Fruit fly (Drosophila melanogaster) whole organism, embryonic: Measurements from ENCODE around the gene Smug.

ENCODE experiments used
- Adf1 ChIP-seq: fragments of 200-800 bp; sonication (Bioruptor generic); IDR thresholded peaks from 2 replicates; pipeline ENCODE4 v1.3.6; 2022; ENCODE audit warnings: missing biosample characterization, missing genetic modification characterization
- Aef1 ChIP-seq: fragments of 200-800 bp; sonication (Bioruptor generic); IDR thresholded peaks from 3 replicates; pipeline ENCODE4 v1.3.6; 2022; ENCODE audit warnings: missing biosample characterization, missing genetic modification characterization
- Atf-2 ChIP-seq: fragments of 200-800 bp; sonication (Bioruptor generic); optimal IDR thresholded peaks from 2 replicates; lab custom pipeline; 2016; ENCODE audit warnings: missing biosample characterization, missing genetic modification characterization
- CG10543 ChIP-seq: fragments of 200-800 bp; sonication (Bioruptor generic); optimal IDR thresholded peaks from 3 replicates; lab custom pipeline; 2017; ENCODE audit warnings: missing biosample characterization, mild to moderate bottlenecking, missing genetic modification characterization, moderate library complexity
- CG11696 ChIP-seq: fragments of 200-800 bp; sonication (Bioruptor generic); IDR thresholded peaks from 2 replicates; pipeline ENCODE4 v1.3.6; 2022; ENCODE audit warnings: missing biosample characterization, missing genetic modification characterization
- CG13894 ChIP-seq: fragments of 200-800 bp; sonication (Bioruptor generic); optimal IDR thresholded peaks from 3 replicates; lab custom pipeline; 2018; ENCODE audit warnings: missing biosample characterization, mild to moderate bottlenecking, missing genetic modification characterization, moderate library complexity
- CG14965 ChIP-seq: fragments of 200-800 bp; sonication (Bioruptor generic); optimal IDR thresholded peaks from 2 replicates; lab custom pipeline; 2016; ENCODE audit warnings: missing biosample characterization, missing genetic modification characterization, borderline replicate concordance
- CG16813 ChIP-seq: fragments of 200-800 bp; sonication (Bioruptor generic); IDR thresholded peaks from 3 replicates; pipeline ENCODE4 v1.3.6; 2022; ENCODE audit warnings: missing biosample characterization, missing genetic modification characterization; ENCODE audit not compliant: partially characterized antibody
- CG17612 ChIP-seq: fragments of 200-800 bp; sonication (Bioruptor generic); IDR thresholded peaks from 2 replicates; pipeline ENCODE4 v1.3.6; 2022; ENCODE audit warnings: missing biosample characterization, missing genetic modification characterization
- CG2199 ChIP-seq: fragments of 200-800 bp; sonication (Bioruptor generic); IDR thresholded peaks from 3 replicates; pipeline ENCODE4 v1.3.6; 2022; ENCODE audit warnings: missing biosample characterization, missing genetic modification characterization
- CG32532 ChIP-seq: fragments of 200-800 bp; sonication (Bioruptor generic); IDR thresholded peaks from 2 replicates; pipeline ENCODE4 v1.3.6; 2022; ENCODE audit warnings: missing biosample characterization, missing genetic modification characterization
- CG32772 ChIP-seq: fragments of 200-800 bp; sonication (Bioruptor generic); IDR thresholded peaks from 2 replicates; pipeline ENCODE4 v1.3.6; 2022; ENCODE audit warnings: missing biosample characterization, missing genetic modification characterization
- CG34376 ChIP-seq: fragments of 200-800 bp; sonication (Bioruptor generic); optimal IDR thresholded peaks from 2 replicates; lab custom pipeline; 2018; ENCODE audit warnings: missing biosample characterization, mild to moderate bottlenecking, missing genetic modification characterization
- CG43689 ChIP-seq: fragments of 200-800 bp; sonication (Bioruptor generic); IDR thresholded peaks from 2 replicates; pipeline ENCODE4 v1.3.6; 2022; ENCODE audit warnings: missing biosample characterization, missing genetic modification characterization
- CG4707 ChIP-seq: fragments of 200-800 bp; sonication (Bioruptor generic); optimal IDR thresholded peaks from 2 replicates; lab custom pipeline; 2018; ENCODE audit warnings: missing biosample characterization, mild to moderate bottlenecking, missing genetic modification characterization, moderate library complexity
- CG4820 ChIP-seq: fragments of 200-800 bp; sonication (Bioruptor generic); optimal IDR thresholded peaks from 3 replicates; lab custom pipeline; 2016; ENCODE audit warnings: missing biosample characterization, missing genetic modification characterization
- CG6272 ChIP-seq: fragments of 200-800 bp; sonication (Bioruptor generic); IDR thresholded peaks from 2 replicates; pipeline ENCODE4 v1.3.6; 2022; ENCODE audit warnings: missing biosample characterization, missing genetic modification characterization
- CG7839 ChIP-seq: fragments of 200-800 bp; sonication (Bioruptor generic); optimal IDR thresholded peaks from 3 replicates; lab custom pipeline; 2018; ENCODE audit warnings: missing biosample characterization, mild to moderate bottlenecking, missing genetic modification characterization, moderate library complexity
- CG9727 ChIP-seq: fragments of 200-800 bp; sonication (Bioruptor generic); optimal IDR thresholded peaks from 3 replicates; lab custom pipeline; 2017; ENCODE audit warnings: missing biosample characterization, mild to moderate bottlenecking, missing genetic modification characterization
- Camta ChIP-seq: fragments of 200-800 bp; sonication (Bioruptor generic); optimal IDR thresholded peaks from 2 replicates; lab custom pipeline; 2016; ENCODE audit warnings: missing biosample characterization, missing genetic modification characterization
- CoRest ChIP-seq: fragments of 200-800 bp; sonication (Bioruptor generic); optimal IDR thresholded peaks from 3 replicates; lab custom pipeline; 2018; ENCODE audit warnings: missing biosample characterization, mild to moderate bottlenecking, missing genetic modification characterization, moderate library complexity
- Deaf1 ChIP-seq: fragments of 200-800 bp; optimal IDR thresholded peaks from 3 replicates; lab custom pipeline; 2019; ENCODE audit warnings: missing biosample characterization, mild to moderate bottlenecking, missing genetic modification characterization, moderate library complexity
- Dp ChIP-seq: fragments of 200-800 bp; sonication (Bioruptor generic); optimal IDR thresholded peaks from 2 replicates; lab custom pipeline; 2018; ENCODE audit warnings: missing biosample characterization, mild to moderate bottlenecking, missing genetic modification characterization, moderate library complexity
- Gsc ChIP-seq: fragments of 200-800 bp; sonication (Bioruptor generic); IDR thresholded peaks from 2 replicates; pipeline ENCODE4 v1.3.6; 2022; ENCODE audit warnings: missing biosample characterization, missing genetic modification characterization
- H15 ChIP-seq: fragments of 200-800 bp; sonication (Bioruptor generic); IDR thresholded peaks from 3 replicates; pipeline ENCODE4 v1.3.6; 2022; ENCODE audit warnings: missing biosample characterization, missing genetic modification characterization
- Hr3 ChIP-seq: fragments of 200-800 bp; sonication (Bioruptor generic); optimal IDR thresholded peaks from 3 replicates; lab custom pipeline; 2016; ENCODE audit warnings: missing biosample characterization, missing genetic modification characterization
- MBD-R2 ChIP-seq: fragments of 200-800 bp; sonication (Bioruptor generic); IDR thresholded peaks from 2 replicates; pipeline ENCODE4 v1.3.6; 2022; ENCODE audit warnings: missing biosample characterization, missing genetic modification characterization
- Mrtf ChIP-seq: fragments of 200-800 bp; sonication (Bioruptor generic); IDR thresholded peaks from 3 replicates; pipeline ENCODE4 v1.3.6; 2022; ENCODE audit warnings: missing biosample characterization, missing genetic modification characterization
- Rx ChIP-seq: fragments of 200-800 bp; sonication (Bioruptor generic); IDR thresholded peaks from 2 replicates; pipeline ENCODE4 v1.3.6; 2022; ENCODE audit warnings: missing biosample characterization, missing genetic modification characterization
- Tbp ChIP-seq: fragments of >200 bp; optimal IDR thresholded peaks from 2 replicates; lab custom pipeline; 2018; ENCODE audit warnings: missing biosample characterization, missing genetic modification characterization
- YL-1 ChIP-seq: fragments of 200-800 bp; sonication (Bioruptor generic); optimal IDR thresholded peaks from 3 replicates; lab custom pipeline; 2017; ENCODE audit warnings: missing biosample characterization, mild to moderate bottlenecking, missing genetic modification characterization
- bsh ChIP-seq, 2 experiments: fragments of 200-800 bp; sonication (Bioruptor generic); optimal IDR thresholded peaks; 2 replicates each; lab custom pipeline; 2017 to 2018; ENCODE audit warnings: mild to moderate bottlenecking in 2 of 2, missing biosample characterization in 2 of 2, missing genetic modification characterization in 2 of 2, moderate library complexity in 1 of 2
- da ChIP-seq: fragments of 200-800 bp; sonication (Bioruptor generic); optimal IDR thresholded peaks from 2 replicates; lab custom pipeline; 2016; ENCODE audit warnings: missing biosample characterization, missing genetic modification characterization
- gfzf ChIP-seq: fragments of 200-800 bp; sonication (Bioruptor generic); optimal IDR thresholded peaks from 2 replicates; lab custom pipeline; 2016; ENCODE audit warnings: missing biosample characterization, mild to moderate bottlenecking, missing genetic modification characterization, moderate library complexity
- gsb-n ChIP-seq: fragments of 200-800 bp; sonication (Bioruptor generic); optimal IDR thresholded peaks from 3 replicates; lab custom pipeline; 2018; ENCODE audit warnings: missing biosample characterization, mild to moderate bottlenecking, missing genetic modification characterization
- ham ChIP-seq: fragments of 200-800 bp; sonication (Bioruptor generic); IDR thresholded peaks from 2 replicates; pipeline ENCODE4 v1.3.6; 2022; ENCODE audit warnings: missing biosample characterization, missing genetic modification characterization
- hb ChIP-seq: fragments of 200-800 bp; sonication (Bioruptor generic); IDR thresholded peaks from 3 replicates; pipeline ENCODE4 v1.3.6; 2022; ENCODE audit warnings: missing biosample characterization, missing genetic modification characterization; ENCODE audit not compliant: partially characterized antibody
- her ChIP-seq: fragments of 200-800 bp; sonication (Bioruptor generic); optimal IDR thresholded peaks from 2 replicates; lab custom pipeline; 2016; ENCODE audit warnings: missing biosample characterization, missing genetic modification characterization
- hkb ChIP-seq, 2 experiments: fragments of 200-800 bp in 1 of 2; fragments of >200 bp in 1 of 2; sonication (Bioruptor generic) in 1 of 2; IDR thresholded peaks in 1 of 2; optimal IDR thresholded peaks in 1 of 2; 2 replicates each; pipeline versions ENCODE4 v1.3.6 to Lab custom; 2017 to 2022; ENCODE audit warnings: missing biosample characterization in 1 of 2, missing genetic modification characterization in 1 of 2
- jigr1 ChIP-seq: fragments of 200-800 bp; sonication (Bioruptor generic); IDR thresholded peaks from 3 replicates; pipeline ENCODE4 v1.3.6; 2022; ENCODE audit warnings: missing biosample characterization, missing genetic modification characterization
- mam ChIP-seq: fragments of 200-800 bp; sonication (Bioruptor generic); optimal IDR thresholded peaks from 3 replicates; lab custom pipeline; 2016; ENCODE audit warnings: missing biosample characterization, missing genetic modification characterization
- pnt ChIP-seq: fragments of 200-800 bp; sonication (Bioruptor generic); optimal IDR thresholded peaks from 3 replicates; lab custom pipeline; 2016; ENCODE audit warnings: missing biosample characterization, missing genetic modification characterization
- pros ChIP-seq: fragments of 200-800 bp; sonication (Bioruptor generic); optimal IDR thresholded peaks from 3 replicates; lab custom pipeline; 2019; ENCODE audit warnings: missing biosample characterization, mild to moderate bottlenecking, missing genetic modification characterization, moderate library complexity
- sd ChIP-seq: fragments of 200-800 bp; sonication (Bioruptor generic); optimal IDR thresholded peaks from 3 replicates; lab custom pipeline; 2018; ENCODE audit warnings: missing biosample characterization, mild to moderate bottlenecking, missing genetic modification characterization, moderate library complexity
- sens-2 ChIP-seq: fragments of 200-800 bp; sonication (Bioruptor generic); IDR thresholded peaks from 2 replicates; pipeline ENCODE4 v1.3.6; 2022; ENCODE audit warnings: missing biosample characterization, missing genetic modification characterization
- shn ChIP-seq: fragments of 200-800 bp; sonication (Bioruptor generic); optimal IDR thresholded peaks from 3 replicates; lab custom pipeline; 2016; ENCODE audit warnings: missing biosample characterization, missing genetic modification characterization
- sqz ChIP-seq: fragments of 200-800 bp; sonication (Bioruptor generic); optimal IDR thresholded peaks from 3 replicates; lab custom pipeline; 2018; ENCODE audit warnings: missing biosample characterization, mild to moderate bottlenecking, missing genetic modification characterization
- sr ChIP-seq: fragments of 200-800 bp; sonication (Bioruptor generic); IDR thresholded peaks from 3 replicates; pipeline ENCODE4 v1.3.6; 2022; ENCODE audit warnings: missing biosample characterization, missing genetic modification characterization
- unc-4 ChIP-seq: fragments of 200-800 bp; sonication (Bioruptor generic); IDR thresholded peaks from 2 replicates; pipeline ENCODE4 v1.3.6; 2022; ENCODE audit warnings: missing biosample characterization, missing genetic modification characterization; ENCODE audit not compliant: partially characterized antibody
- zen ChIP-seq: fragments of 200-800 bp; sonication (Bioruptor generic); optimal IDR thresholded peaks from 3 replicates; lab custom pipeline; 2018; ENCODE audit warnings: missing biosample characterization, mild to moderate bottlenecking, missing genetic modification characterization, moderate library complexity
- zfh1 ChIP-seq: fragments of 200-800 bp; sonication (Bioruptor generic); IDR thresholded peaks from 3 replicates; pipeline ENCODE4 v1.3.6; 2022; ENCODE audit warnings: missing biosample characterization, missing genetic modification characterization

The Smug gene

dm6 chr3R:17118917-17119378, 31.4 kb upstream of the Smug start (continued):
- TF ChIP-seq sens-2 (GFP tag; lab: Robert Waterston, UW) = no peak
- no peak for TF ChIP-seq CG9727 (GFP tag; lab: Kevin White, UChicago)
- no peak; the same call in 1 of the 2 replicates for TF ChIP-seq CG32532 (GFP tag; lab: Robert Waterston, UW)
- TF ChIP-seq CG17612 (GFP tag; lab: Robert Waterston, UW) = no peak
- no peak for TF ChIP-seq jigr1 (GFP tag; lab: Robert Waterston, UW)
- TF ChIP-seq CG14965 (GFP tag; lab: Kevin White, UChicago) = no peak
- TF ChIP-seq Adf1 (GFP tag; lab: Robert Waterston, UW) = peak; percentile 22; the same call in 1 of the 2 replicates
- TF ChIP-seq CG7839 (tag; lab: Kevin White, UChicago) = no peak
- no peak for TF ChIP-seq Dp (GFP tag; lab: Kevin White, UChicago)
- TF ChIP-seq zen (tag; lab: Kevin White, UChicago) = no peak
- TF ChIP-seq da (GFP tag; lab: Kevin White, UChicago) = no peak
- no peak for TF ChIP-seq H15 (GFP tag; lab: Robert Waterston, UW)
- no peak for TF ChIP-seq Atf-2 (GFP tag; lab: Kevin White, UChicago)
- TF ChIP-seq pnt = no peak
- TF ChIP-seq CG6272 = no peak
- TF ChIP-seq gfzf (GFP tag; lab: Kevin White, UChicago) = no peak
- TF ChIP-seq MBD-R2 (GFP tag; lab: Robert Waterston, UW) = peak; percentile 29; the same call in 1 of the 2 replicates
- no peak for TF ChIP-seq shn (GFP tag; lab: Kevin White, UChicago)
- TF ChIP-seq Tbp = no peak
- TF ChIP-seq sqz (GFP tag; lab: Kevin White, UChicago) = peak; percentile 20
- no peak for TF ChIP-seq Mrtf (GFP tag; lab: Robert Waterston, UW)
- no peak for TF ChIP-seq CG4820
- 0 out of 3 replicates have a peak, but pooled peaks have one; percentile 4 for TF ChIP-seq CG2199 (GFP tag; lab: Robert Waterston, UW)
- no peak for TF ChIP-seq hkb (optimal IDR thresholded peaks at IDR 0.05; lab: Kevin White, UChicago)
- TF ChIP-seq hkb (GFP tag; IDR thresholded peaks at IDR 0.05; lab: Robert Waterston, UW) = no peak
- TF ChIP-seq CG16813 (GFP tag; lab: Robert Waterston, UW) = no peak
- peak; percentile 85 for TF ChIP-seq Deaf1
- peak; percentile 68 for TF ChIP-seq pros (GFP tag; lab: Kevin White, UChicago)
- TF ChIP-seq CG34376 (GFP tag; lab: Kevin White, UChicago) = peak; percentile 48
- TF ChIP-seq CG4707 (GFP tag; lab: Kevin White, UChicago) = no peak
- TF ChIP-seq CG10543 (GFP tag; lab: Kevin White, UChicago) = peak; percentile 50
- no peak for TF ChIP-seq sr (GFP tag; lab: Robert Waterston, UW)
- no peak for TF ChIP-seq mam (GFP tag; lab: Kevin White, UChicago)
- TF ChIP-seq hb (GFP tag; lab: Robert Waterston, UW) = no peak
- no peak for TF ChIP-seq Aef1 (GFP tag; lab: Robert Waterston, UW)
- no peak for TF ChIP-seq Hr3 (GFP tag; lab: Kevin White, UChicago)
- no peak for TF ChIP-seq her
- no peak for TF ChIP-seq Rx (GFP tag; lab: Robert Waterston, UW)
- TF ChIP-seq Camta (GFP tag; lab: Kevin White, UChicago) = no peak
- no peak for TF ChIP-seq CG43689 (GFP tag; lab: Robert Waterston, UW)
- no peak for TF ChIP-seq CG11696 (GFP tag; lab: Robert Waterston, UW)
- no peak for TF ChIP-seq CG13894
- TF ChIP-seq ham (GFP tag; lab: Robert Waterston, UW) = no peak
- TF ChIP-seq sd = peak; percentile 21
- TF ChIP-seq Gsc = no peak
- TF ChIP-seq CG32772 (GFP tag; lab: Robert Waterston, UW) = no peak
- peak; percentile 39; the same call in 1 of the 2 replicates for TF ChIP-seq unc-4 (GFP tag; lab: Robert Waterston, UW)
- TF ChIP-seq YL-1 (GFP tag; lab: Kevin White, UChicago) = no peak
- TF ChIP-seq bsh (GFP tag; optimal IDR thresholded peaks at IDR 0.05; lab: Kevin White, UChicago) = no peak
- no peak for TF ChIP-seq CoRest (tag; lab: Kevin White, UChicago)
- TF ChIP-seq gsb-n (tag; lab: Kevin White, UChicago) = no peak
- TF ChIP-seq zfh1 = no peak
